Fruit fly (Drosophila melanogaster) whole organism, wandering third instar larva: ENCODE results near the gene osp.

ENCODE experiments used
- CG32264 ChIP-seq: fragments of 200-800 bp; sonication (Bioruptor generic); optimal IDR thresholded peaks from 2 replicates; lab custom pipeline; 2016; ENCODE audit warnings: missing biosample characterization, missing genetic modification characterization
- Dif ChIP-seq: fragments of 200-275, 200-300 bp; sonication (Bioruptor generic); optimal IDR thresholded peaks from 2 replicates; lab custom pipeline; 2018; ENCODE audit warnings: missing biosample characterization, missing genetic modification characterization; ENCODE audit not compliant: partially characterized antibody
- dl ChIP-seq, 2 experiments: fragments of 175-275, 200-275 bp in 1 of 2; fragments of 200-275 bp in 1 of 2; sonication (Bioruptor generic); optimal IDR thresholded peaks; lab custom pipeline; 2018; ENCODE audit warnings: mild to moderate bottlenecking in 2 of 2, missing biosample characterization in 2 of 2, missing genetic modification characterization in 2 of 2, moderate library complexity in 2 of 2; ENCODE audit not compliant: partially characterized antibody in 2 of 2, insufficient read depth in 1 of 2
- pan ChIP-seq: fragments of >200 bp; optimal IDR thresholded peaks from 2 replicates; lab custom pipeline; 2017

DNA sequence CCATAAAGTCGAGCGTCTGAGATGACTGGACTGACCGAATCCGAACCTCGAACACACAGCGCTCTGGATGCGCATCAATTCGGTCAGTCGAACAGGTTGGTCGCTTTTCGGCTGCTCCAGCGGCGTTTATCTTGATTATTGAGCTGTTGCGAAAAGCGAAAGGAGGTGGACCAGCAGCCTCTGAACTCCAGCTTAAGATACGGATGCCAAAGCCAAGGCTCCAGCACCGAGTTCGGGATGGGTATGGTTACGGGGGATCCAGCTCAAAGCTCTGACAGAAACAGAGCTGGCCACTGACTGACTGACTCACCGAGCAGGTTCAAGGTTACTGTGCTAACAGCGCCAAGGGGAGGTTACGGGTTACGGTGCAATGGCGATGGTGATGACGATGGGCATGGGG, 83.0 kb downstream of the osp start:
- TF ChIP-seq Dif (GFP tag; lab: Kevin White, UChicago) = no peak
- no peak for TF ChIP-seq CG32264 (GFP tag; lab: Kevin White, UChicago)
- no peak for TF ChIP-seq pan (lab: Kevin White, UChicago)
- TF ChIP-seq dl (GFP tag; optimal IDR thresholded peaks at IDR 0.05; lab: Kevin White, UChicago; ENCODE audit: insufficient read depth in 1 of 2, partially characterized antibody in 2 of 2) = no peak
